Fruit fly (Drosophila melanogaster): ENCODE data around the gene AANATL2.

Gene AANATL2

dm6 chr2L:6253005-6253353, 2.7 kb upstream of the AANATL2 start, which contains the start of gene Ddr:
Gene Ddr, plus strand, starts transcription at chr2L:6253123.
- TF ChIP-seq noc (tag; optimal IDR thresholded peaks at IDR 0.05), result no peak

dm6 chr2L:6259629-6260028, 4.0 kb downstream of the AANATL2 start:
- TF ChIP-seq noc (tag; optimal IDR thresholded peaks at IDR 0.05), result no peak

dm6 chr2L:6264390-6264789, 8.7 kb downstream of the AANATL2 start, which contains the start of gene CG13983:
Gene CG13983, minus strand, starts transcription at chr2L:6264490.
- TF ChIP-seq noc (tag; optimal IDR thresholded peaks at IDR 0.05), result no peak

- TF ChIP-seq noc (tag; optimal IDR thresholded peaks at IDR 0.05), result no peak
Observed at dm6 chr2L:6271384-6271783, 15.7 kb downstream of the AANATL2 start.

- TF ChIP-seq noc (tag; optimal IDR thresholded peaks at IDR 0.05), result no peak
Observed at dm6 chr2L:6273963-6274834, 18.5 kb downstream of the AANATL2 start.

- no peak for TF ChIP-seq noc (tag; optimal IDR thresholded peaks at IDR 0.05)
Observed at dm6 chr2L:6275981-6276380, 20.3 kb downstream of the AANATL2 start.

dm6 chr2L:6276815-6277214, 21.2 kb downstream of the AANATL2 start:
- TF ChIP-seq noc (tag; optimal IDR thresholded peaks at IDR 0.05), result no peak

dm6 chr2L:6280328-6280727, 24.7 kb downstream of the AANATL2 start:
- TF ChIP-seq noc (tag; optimal IDR thresholded peaks at IDR 0.05), result no peak

dm6 chr2L:6283376-6283775, 27.7 kb downstream of the AANATL2 start:
- no peak for TF ChIP-seq noc (tag; optimal IDR thresholded peaks at IDR 0.05)

dm6 chr2L:6291605-6292004, 35.9 kb downstream of the AANATL2 start:
- TF ChIP-seq noc (tag; optimal IDR thresholded peaks at IDR 0.05), result no peak

dm6 chr2L:6301616-6302015, 46.0 kb downstream of the AANATL2 start:
- no peak for TF ChIP-seq noc (tag; optimal IDR thresholded peaks at IDR 0.05)

All from whole organism, larva.